Worm (Caenorhabditis elegans) whole organism, mixed stage, embryonic: ENCODE results near the gene spig-4.

Experiments
- blmp-1 ChIP-seq: fragments of 150-350 bp; optimal IDR thresholded peaks from 2 replicates; lab custom pipeline; 2014; ENCODE audit warnings: missing biosample characterization, missing genetic modification characterization
- lin-13 ChIP-seq: fragments of 150-350 bp; optimal IDR thresholded peaks from 2 replicates; lab custom pipeline; 2014; ENCODE audit warnings: missing biosample characterization, missing genetic modification characterization
- lsy-2 ChIP-seq: fragments of 150-350 bp; optimal IDR thresholded peaks from 2 replicates; lab custom pipeline; 2014; ENCODE audit warnings: missing biosample characterization, missing genetic modification characterization
- nhr-76 ChIP-seq: sonication (generic microtip); optimal IDR thresholded peaks from 2 replicates; lab custom pipeline; 2017; ENCODE audit warnings: missing biosample characterization, missing genetic modification characterization
- unc-39 ChIP-seq: fragments of 150-350 bp; optimal IDR thresholded peaks from 2 replicates; lab custom pipeline; 2014; ENCODE audit warnings: missing biosample characterization, missing genetic modification characterization
- unc-62 ChIP-seq: fragments of 150-350 bp; optimal IDR thresholded peaks from 2 replicates; lab custom pipeline; 2014; ENCODE audit warnings: missing biosample characterization, missing genetic modification reagents, missing genetic modification characterization

DNA sequence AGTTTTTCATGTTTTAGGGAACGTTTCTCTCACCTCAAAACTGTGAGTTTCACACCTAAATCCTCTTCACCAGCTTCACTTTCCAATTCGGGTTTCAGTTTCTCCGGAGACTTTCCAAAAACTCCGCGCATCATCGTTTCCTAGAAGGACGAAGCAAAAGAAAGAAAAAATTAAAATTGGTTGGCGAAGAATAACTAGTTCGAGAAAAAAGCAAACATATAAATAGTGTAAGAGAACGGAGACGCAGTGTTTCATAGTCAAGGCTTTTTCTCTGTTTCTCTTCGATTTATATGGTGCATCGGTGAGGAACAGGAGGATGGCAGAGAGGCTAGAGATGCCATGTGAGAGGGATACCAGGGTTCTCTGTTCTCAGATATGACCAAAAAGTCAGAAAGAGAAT is 16.1 kb upstream of the spig-4 start, which contains the start of gene F47B8.3:
- TF ChIP-seq unc-62 (GFP tag; lab: Kevin White, UChicago) (no peak), lin-13 (tag; lab: Kevin White, UChicago) (no peak), lsy-2 (tag; lab: Kevin White, UChicago) (no peak), unc-39 (tag; lab: Kevin White, UChicago) (no peak), blmp-1 (tag; lab: Kevin White, UChicago) (no peak), nhr-76 (no peak)
